Worm (Caenorhabditis elegans) whole organism, midembryonic: ENCODE measurements around the gene phf-14.
"Not testable (repeated sequence)": the region's sequence is repeated elsewhere in the genome, so short reads cannot be mapped to it uniquely, and the experiment has no call there.

Source experiments
- T22C8.4 ChIP-seq: fragments of 200-800 bp; sonication (Bioruptor generic); IDR thresholded peaks from 2 replicates; pipeline ENCODE4 v1.3.6; 2022; ENCODE audit warnings: missing genetic modification characterization, missing compliant biosample characterization
- cog-1 ChIP-seq: sonication (generic microtip); optimal IDR thresholded peaks from 2 replicates; lab custom pipeline; 2016; ENCODE audit warnings: missing genetic modification characterization, missing compliant biosample characterization
- flt-1 ChIP-seq: fragments of 200-800 bp; sonication (Bioruptor generic); IDR thresholded peaks from 2 replicates; pipeline ENCODE4 v1.3.6; 2022; ENCODE audit warnings: missing genetic modification characterization, missing compliant biosample characterization
- klf-2 ChIP-seq: fragments of 200-800 bp; sonication (Bioruptor generic); conservative IDR thresholded peaks from 2 replicates; pipeline ENCODE4 v1.3.6; 2022; ENCODE audit warnings: missing genetic modification reagents, missing genetic modification characterization, missing compliant biosample characterization
- med-1 ChIP-seq: sonication (generic microtip); optimal IDR thresholded peaks from 2 replicates; lab custom pipeline; 2017; ENCODE audit warnings: missing genetic modification characterization, mild to moderate bottlenecking, missing compliant biosample characterization, antibody characterized with exemption, missing genetic modification reagents; ENCODE audit not compliant: insufficient read depth
- ztf-23 ChIP-seq: fragments of 200-800 bp; sonication (Bioruptor generic); IDR thresholded peaks from 2 replicates; pipeline ENCODE4 v1.3.6; 2022; ENCODE audit warnings: missing genetic modification reagents, missing genetic modification characterization, missing compliant biosample characterization

DNA sequence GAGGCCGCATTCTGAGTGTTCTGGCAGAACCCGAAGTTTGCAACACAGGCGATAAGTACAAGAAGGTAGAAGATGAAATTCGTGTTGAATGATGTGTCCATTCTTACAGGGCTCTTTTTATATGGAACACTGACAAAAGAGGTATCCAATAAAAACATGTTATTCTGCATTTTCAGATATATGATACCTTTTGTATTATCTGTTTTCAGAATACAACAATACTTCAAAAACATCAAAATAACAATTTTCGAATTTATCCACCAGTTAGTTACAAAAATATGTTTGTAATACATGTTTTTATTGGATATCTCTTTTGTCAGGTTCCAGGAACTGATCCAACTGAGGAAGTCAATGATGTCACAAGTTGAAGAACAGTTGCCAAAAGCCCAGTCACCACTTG is 26.5 kb downstream of the phf-14 start, which contains the start of gene C06H5.13:
- not testable (repeated sequence) for TF ChIP-seq cog-1 (tag; lab: Kevin White, UChicago); med-1 (GFP tag; lab: Kevin White, UChicago); flt-1 (GFP tag; lab: Robert Waterston, UW); ztf-23 (GFP tag; lab: Robert Waterston, UW); klf-2; T22C8.4 (GFP tag; lab: Robert Waterston, UW)
